Worm (Caenorhabditis elegans) whole organism, early embryonic: Measurements from ENCODE around the gene nhr-182.

Source experiments
- F13C5.2 ChIP-seq: sonication (generic microtip); optimal IDR thresholded peaks from 2 replicates; lab custom pipeline; 2017; ENCODE audit warnings: mild to moderate bottlenecking, missing genetic modification characterization, inconsistent platforms, missing compliant biosample characterization
- aly-1 ChIP-seq: sonication (generic microtip); optimal IDR thresholded peaks from 2 replicates; lab custom pipeline; 2016; ENCODE audit warnings: missing genetic modification characterization, missing compliant biosample characterization
- ama-1 ChIP-seq: fragments of 150-350 bp; optimal IDR thresholded peaks from 2 replicates; lab custom pipeline; 2014
- flt-1 ChIP-seq: fragments of 200-800 bp; sonication (Bioruptor generic); IDR thresholded peaks from 2 replicates; pipeline ENCODE4 v1.3.6; 2022; ENCODE audit warnings: missing genetic modification characterization, missing compliant biosample characterization
- sea-1 ChIP-seq: fragments of 200-800 bp; sonication (Bioruptor generic); conservative IDR thresholded peaks from 2 replicates; pipeline ENCODE4 v1.3.6; 2022; ENCODE audit warnings: missing genetic modification characterization, missing compliant biosample characterization

ce11 chrV:2278052-2278451 is 18.3 kb upstream of the nhr-182 start, which contains the start of gene nhr-59:
- TF ChIP-seq ama-1 (lab: Kevin White, UChicago) = no peak
- no peak for TF ChIP-seq F13C5.2
- no peak for TF ChIP-seq flt-1 (GFP tag; lab: Robert Waterston, UW)
- no peak for TF ChIP-seq aly-1
- no peak for TF ChIP-seq sea-1 (GFP tag; lab: Robert Waterston, UW)
